Fruit fly (Drosophila melanogaster) whole organism, embryonic: ENCODE measurements around the gene kibra.

ENCODE experiments used
- B-H2 ChIP-seq: fragments of 200-800 bp; sonication (Bioruptor generic); optimal IDR thresholded peaks from 2 replicates; lab custom pipeline; 2018; ENCODE audit warnings: missing biosample characterization, mild to moderate bottlenecking, missing genetic modification characterization
- CG10274 ChIP-seq: fragments of 200-800 bp; sonication (Bioruptor generic); optimal IDR thresholded peaks from 3 replicates; lab custom pipeline; 2017; ENCODE audit warnings: missing biosample characterization, mild to moderate bottlenecking, missing genetic modification characterization
- CG12071 ChIP-seq: fragments of 200-800 bp; sonication (Bioruptor generic); optimal IDR thresholded peaks from 3 replicates; lab custom pipeline; 2018; ENCODE audit warnings: missing biosample characterization, mild to moderate bottlenecking, missing genetic modification characterization
- CG1233 ChIP-seq: fragments of 200-800 bp; sonication (Bioruptor generic); optimal IDR thresholded peaks from 4 replicates; lab custom pipeline; 2018; ENCODE audit warnings: missing biosample characterization, mild to moderate bottlenecking, missing genetic modification characterization
- CG12659 ChIP-seq: fragments of 200-800 bp; sonication (Bioruptor generic); optimal IDR thresholded peaks from 3 replicates; lab custom pipeline; 2017; ENCODE audit warnings: mild to moderate bottlenecking, missing biosample characterization, missing genetic modification reagents, missing genetic modification characterization
- CG12769 ChIP-seq: fragments of 200-800 bp; sonication (Bioruptor generic); optimal IDR thresholded peaks from 2 replicates; lab custom pipeline; 2019; ENCODE audit warnings: missing biosample characterization, mild to moderate bottlenecking, missing genetic modification characterization, moderate library complexity
- CG15601 ChIP-seq: fragments of 200-800 bp; sonication (Bioruptor generic); optimal IDR thresholded peaks from 3 replicates; lab custom pipeline; 2019; ENCODE audit warnings: missing biosample characterization, mild to moderate bottlenecking, missing genetic modification characterization, moderate library complexity
- CG15696 ChIP-seq: fragments of 200-800 bp; sonication (Bioruptor generic); optimal IDR thresholded peaks from 2 replicates; lab custom pipeline; 2019; ENCODE audit warnings: missing biosample characterization, mild to moderate bottlenecking, missing genetic modification characterization, moderate library complexity
- CG1603 ChIP-seq: fragments of 200-800 bp; sonication (Bioruptor generic); optimal IDR thresholded peaks from 2 replicates; lab custom pipeline; 2019; ENCODE audit warnings: missing biosample characterization, mild to moderate bottlenecking, missing genetic modification characterization, moderate library complexity
- CG17802 ChIP-seq: fragments of 200-800 bp; sonication (Bioruptor generic); optimal IDR thresholded peaks from 2 replicates; lab custom pipeline; 2018; ENCODE audit warnings: missing biosample characterization, mild to moderate bottlenecking, missing genetic modification characterization, moderate library complexity
- CG1792 ChIP-seq: fragments of 200-800 bp; sonication (Bioruptor generic); optimal IDR thresholded peaks from 2 replicates; lab custom pipeline; 2016; ENCODE audit warnings: missing biosample characterization, missing genetic modification characterization
- CG18262 ChIP-seq: fragments of 200-800 bp; optimal IDR thresholded peaks from 3 replicates; lab custom pipeline; 2019; ENCODE audit warnings: missing biosample characterization, mild to moderate bottlenecking, missing genetic modification characterization, moderate library complexity
- CG30431 ChIP-seq: fragments of 200-800 bp; sonication (Bioruptor generic); optimal IDR thresholded peaks from 2 replicates; lab custom pipeline; 2017; ENCODE audit warnings: missing biosample characterization, missing genetic modification characterization
- CG34376 ChIP-seq: fragments of 200-800 bp; sonication (Bioruptor generic); optimal IDR thresholded peaks from 2 replicates; lab custom pipeline; 2018; ENCODE audit warnings: missing biosample characterization, mild to moderate bottlenecking, missing genetic modification characterization
- CG4282 ChIP-seq: fragments of 200-800 bp; sonication (Bioruptor generic); optimal IDR thresholded peaks from 2 replicates; lab custom pipeline; 2016; ENCODE audit warnings: missing biosample characterization, missing genetic modification characterization
- CG5953 ChIP-seq: fragments of 200-800 bp; sonication (Bioruptor generic); IDR thresholded peaks from 2 replicates; pipeline ENCODE4 v1.3.6; 2022; ENCODE audit warnings: missing biosample characterization, missing genetic modification characterization
- CG7745 ChIP-seq: fragments of 200-800 bp; sonication (Bioruptor generic); optimal IDR thresholded peaks from 2 replicates; lab custom pipeline; 2018; ENCODE audit warnings: missing biosample characterization, mild to moderate bottlenecking, missing genetic modification characterization, moderate library complexity
- CG7786 ChIP-seq: fragments of 200-800 bp; sonication (Bioruptor generic); optimal IDR thresholded peaks from 2 replicates; lab custom pipeline; 2016; ENCODE audit warnings: missing biosample characterization, missing genetic modification characterization
- Doc2 ChIP-seq: fragments of 200-800 bp; sonication (Bioruptor generic); IDR thresholded peaks from 2 replicates; pipeline ENCODE4 v1.3.6; 2022; ENCODE audit warnings: missing biosample characterization, missing genetic modification characterization
- ERR ChIP-seq: fragments of 200-800 bp; sonication (Bioruptor generic); optimal IDR thresholded peaks from 2 replicates; lab custom pipeline; 2016; ENCODE audit warnings: missing biosample characterization, missing genetic modification characterization
- Fer1 ChIP-seq: fragments of 200-800 bp; sonication (Bioruptor generic); optimal IDR thresholded peaks from 2 replicates; lab custom pipeline; 2017; ENCODE audit warnings: missing biosample characterization, mild to moderate bottlenecking, missing genetic modification characterization
- Fer3 ChIP-seq: fragments of 200-800 bp; sonication (Bioruptor generic); optimal IDR thresholded peaks from 2 replicates; lab custom pipeline; 2018; ENCODE audit warnings: missing biosample characterization, mild to moderate bottlenecking, missing genetic modification characterization, moderate library complexity
- GATAe ChIP-seq: fragments of 200-800 bp; sonication (Bioruptor generic); conservative IDR thresholded peaks from 2 replicates; pipeline ENCODE4 v1.3.6; 2022; ENCODE audit warnings: missing biosample characterization, missing genetic modification characterization
- Rfx ChIP-seq: fragments of 200-800 bp; sonication (Bioruptor generic); IDR thresholded peaks from 2 replicates; pipeline ENCODE4 v1.3.6; 2022; ENCODE audit warnings: missing biosample characterization, missing genetic modification characterization
- ash1 ChIP-seq: fragments of 200-800 bp; sonication (Bioruptor generic); optimal IDR thresholded peaks from 2 replicates; lab custom pipeline; 2018; ENCODE audit warnings: missing biosample characterization, mild to moderate bottlenecking, missing genetic modification characterization
- chinmo ChIP-seq: fragments of 200-800 bp; sonication (Bioruptor generic); IDR thresholded peaks from 4 replicates; pipeline ENCODE4 v1.3.6; 2022; ENCODE audit warnings: missing biosample characterization, missing genetic modification characterization; ENCODE audit not compliant: partially characterized antibody
- disco-r ChIP-seq: fragments of 200-800 bp; sonication (Bioruptor generic); optimal IDR thresholded peaks from 2 replicates; lab custom pipeline; 2016; ENCODE audit warnings: missing biosample characterization, missing genetic modification characterization
- dm ChIP-seq: fragments of 200-800 bp; sonication (Bioruptor generic); optimal IDR thresholded peaks from 3 replicates; lab custom pipeline; 2016; ENCODE audit warnings: missing biosample characterization, missing genetic modification characterization
- gcm ChIP-seq: fragments of 200-800 bp; sonication (Bioruptor generic); optimal IDR thresholded peaks from 2 replicates; lab custom pipeline; 2019; ENCODE audit warnings: missing biosample characterization, mild to moderate bottlenecking, missing genetic modification characterization, moderate library complexity
- hkb ChIP-seq, 2 experiments: fragments of 200-800 bp in 1 of 2; fragments of >200 bp in 1 of 2; sonication (Bioruptor generic) in 1 of 2; IDR thresholded peaks in 1 of 2; optimal IDR thresholded peaks in 1 of 2; 2 replicates each; pipeline versions ENCODE4 v1.3.6 to Lab custom; 2017 to 2022; ENCODE audit warnings: missing biosample characterization in 1 of 2, missing genetic modification characterization in 1 of 2
- kay ChIP-seq: fragments of 200-800 bp; sonication (Bioruptor generic); optimal IDR thresholded peaks from 2 replicates; lab custom pipeline; 2016; ENCODE audit warnings: missing biosample characterization, missing genetic modification characterization
- lbe ChIP-seq: fragments of 200-800 bp; sonication (Bioruptor generic); optimal IDR thresholded peaks from 2 replicates; lab custom pipeline; 2016; ENCODE audit warnings: missing biosample characterization, mild to moderate bottlenecking, missing genetic modification characterization
- lov ChIP-seq, 2 experiments: fragments of 200-800 bp in 1 of 2; fragments of >200 bp in 1 of 2; sonication (Bioruptor generic) in 1 of 2; IDR thresholded peaks in 1 of 2; optimal IDR thresholded peaks in 1 of 2; 2 replicates in 1 of 2; 3 replicates in 1 of 2; pipeline versions ENCODE4 v1.3.6 to Lab custom; 2017 to 2022; ENCODE audit warnings: missing biosample characterization in 1 of 2, missing genetic modification characterization in 1 of 2
- luna ChIP-seq: fragments of 200-800 bp; sonication (Bioruptor generic); optimal IDR thresholded peaks from 2 replicates; lab custom pipeline; 2016; ENCODE audit warnings: missing biosample characterization, missing genetic modification characterization
- pros ChIP-seq: fragments of 200-800 bp; sonication (Bioruptor generic); optimal IDR thresholded peaks from 3 replicates; lab custom pipeline; 2019; ENCODE audit warnings: missing biosample characterization, mild to moderate bottlenecking, missing genetic modification characterization, moderate library complexity
- slou ChIP-seq: fragments of 200-800 bp; sonication (Bioruptor generic); optimal IDR thresholded peaks from 3 replicates; lab custom pipeline; 2016; ENCODE audit warnings: missing biosample characterization, missing genetic modification characterization
- sug ChIP-seq: fragments of 200-800 bp; optimal IDR thresholded peaks from 2 replicates; lab custom pipeline; 2019; ENCODE audit warnings: missing biosample characterization, mild to moderate bottlenecking, missing genetic modification characterization, moderate library complexity
- tna ChIP-seq: fragments of 200-800 bp; sonication (Bioruptor generic); IDR thresholded peaks from 2 replicates; pipeline ENCODE4 v1.3.6; 2022; ENCODE audit warnings: missing biosample characterization, missing genetic modification characterization; ENCODE audit not compliant: partially characterized antibody
- trem ChIP-seq: fragments of 200-800 bp; optimal IDR thresholded peaks from 3 replicates; lab custom pipeline; 2019; ENCODE audit warnings: missing biosample characterization, mild to moderate bottlenecking, missing genetic modification characterization, moderate library complexity
- vfl ChIP-seq: fragments of 200-800 bp; sonication (Bioruptor generic); optimal IDR thresholded peaks from 2 replicates; lab custom pipeline; 2016; ENCODE audit warnings: missing biosample characterization, missing genetic modification characterization
- zfh2 ChIP-seq: fragments of 200-800 bp; sonication (Bioruptor generic); optimal IDR thresholded peaks from 2 replicates; lab custom pipeline; 2016; ENCODE audit warnings: missing biosample characterization, missing genetic modification characterization

The kibra gene

dm6 chr3R:14739088-14739487 lies 15.0 kb upstream of the kibra start (continued):
- no peak for TF ChIP-seq lov (optimal IDR thresholded peaks at IDR 0.05; lab: Kevin White, UChicago)
- no peak for TF ChIP-seq lov (GFP tag; IDR thresholded peaks at IDR 0.05; lab: Robert Waterston, UW)
- peak; percentile 44; the same call in 1 of the 2 replicates for TF ChIP-seq tna (GFP tag; lab: Robert Waterston, UW)
- TF ChIP-seq CG12071 (GFP tag; lab: Kevin White, UChicago): peak; percentile 58
- peak; percentile 99 for TF ChIP-seq CG7745
- TF ChIP-seq CG12659: peak; percentile 51
- TF ChIP-seq GATAe (GFP tag; lab: Robert Waterston, UW): peak; percentile 33; the same call in 1 of the 2 replicates
- no peak for TF ChIP-seq Fer3 (tag; lab: Kevin White, UChicago)
- peak; percentile 1 for TF ChIP-seq CG15601 (tag; lab: Kevin White, UChicago)
- TF ChIP-seq luna (GFP tag; lab: Kevin White, UChicago): no peak
- peak; percentile 79 for TF ChIP-seq sug
- TF ChIP-seq B-H2 (GFP tag; lab: Kevin White, UChicago): peak; percentile 87
- no peak for TF ChIP-seq CG1233 (GFP tag; lab: Kevin White, UChicago)
- TF ChIP-seq lbe (GFP tag; lab: Kevin White, UChicago): peak; percentile 46
- peak; percentile 25 for TF ChIP-seq trem (tag; lab: Kevin White, UChicago)
- TF ChIP-seq zfh2 (GFP tag; lab: Kevin White, UChicago): peak; percentile 26
- no peak for TF ChIP-seq CG15696 (tag; lab: Kevin White, UChicago)
- TF ChIP-seq slou (GFP tag; lab: Kevin White, UChicago): no peak
- 0 out of 2 replicates have a peak, but pooled peaks have one; percentile 25 for TF ChIP-seq CG5953 (GFP tag; lab: Robert Waterston, UW)
- TF ChIP-seq pros (GFP tag; lab: Kevin White, UChicago): peak; percentile 38
- peak; percentile 90 for TF ChIP-seq ash1 (GFP tag; lab: Kevin White, UChicago)
- no peak for TF ChIP-seq CG17802 (tag; lab: Kevin White, UChicago)
- no peak for TF ChIP-seq disco-r (GFP tag; lab: Kevin White, UChicago)
- TF ChIP-seq ERR (GFP tag; lab: Kevin White, UChicago): no peak
- TF ChIP-seq gcm (GFP tag; lab: Kevin White, UChicago): peak; percentile 33
- peak; percentile 63 for TF ChIP-seq CG34376 (GFP tag; lab: Kevin White, UChicago)
- TF ChIP-seq CG18262: no peak
- TF ChIP-seq dm (GFP tag; lab: Kevin White, UChicago): peak; percentile 6
- TF ChIP-seq CG10274 (GFP tag; lab: Kevin White, UChicago): no peak
- no peak for TF ChIP-seq hkb (optimal IDR thresholded peaks at IDR 0.05; lab: Kevin White, UChicago)
- no peak for TF ChIP-seq hkb (GFP tag; IDR thresholded peaks at IDR 0.05; lab: Robert Waterston, UW)
- TF ChIP-seq CG12769 (tag; lab: Kevin White, UChicago): peak; percentile 57
- peak; percentile 92 for TF ChIP-seq chinmo (GFP tag; lab: Robert Waterston, UW)
- TF ChIP-seq CG30431 (GFP tag; lab: Kevin White, UChicago): no peak
- TF ChIP-seq Doc2 (GFP tag; lab: Robert Waterston, UW): no peak
- peak; percentile 47 for TF ChIP-seq Rfx (GFP tag; lab: Robert Waterston, UW)
- no peak for TF ChIP-seq CG7786 (GFP tag; lab: Kevin White, UChicago)
- TF ChIP-seq CG4282 (GFP tag; lab: Kevin White, UChicago): no peak
- no peak for TF ChIP-seq vfl (GFP tag; lab: Kevin White, UChicago)
- peak; percentile 35 for TF ChIP-seq Fer1 (GFP tag; lab: Kevin White, UChicago)
- peak; percentile 51 for TF ChIP-seq kay
- peak; percentile 16 for TF ChIP-seq CG1603 (tag; lab: Kevin White, UChicago)
- TF ChIP-seq CG1792 (GFP tag; lab: Kevin White, UChicago): no peak
